Worm (Caenorhabditis elegans): ENCODE results near the gene ifbp-1.
A peak's percentile ranks its signal among the peaks of the same experiment; 100 is the strongest.

DNA sequence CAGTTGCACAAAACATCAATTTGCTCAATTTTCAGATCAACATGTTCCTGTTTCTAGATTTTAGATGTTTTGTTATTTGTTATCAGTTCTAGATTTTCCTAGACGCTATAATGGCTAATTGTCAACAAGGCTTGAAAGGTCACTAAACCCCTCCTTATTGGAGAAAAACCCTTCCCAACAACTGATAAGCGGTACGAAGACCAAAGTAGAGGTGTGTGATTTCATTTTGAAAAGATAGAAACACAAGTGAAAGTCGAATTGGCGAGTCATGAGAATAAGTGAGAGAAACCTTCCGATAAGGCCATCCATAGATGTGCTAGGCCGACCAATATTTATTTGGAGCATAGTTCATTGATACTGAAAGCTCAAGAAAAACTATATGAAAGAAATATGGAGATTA is 6.4 kb downstream of the ifbp-1 start:
- TF ChIP-seq snpc-4 (tag; optimal IDR thresholded peaks at IDR 0.05) (no peak), pqm-1 (tag; optimal IDR thresholded peaks at IDR 0.05) (peak; percentile 55), nhr-28 (tag; optimal IDR thresholded peaks at IDR 0.05) (no peak), ces-1 (GFP tag; optimal IDR thresholded peaks at IDR 0.05) (no peak), nhr-71 (tag; optimal IDR thresholded peaks at IDR 0.05) (peak; percentile 54), lsy-2 (tag; optimal IDR thresholded peaks at IDR 0.05) (peak in 1 of 2 experiments; percentile 39), lin-39 (tag; optimal IDR thresholded peaks at IDR 0.05) (no peak)
